Fruit fly (Drosophila melanogaster): Measurements from ENCODE around the gene CG8838.
A peak's percentile ranks its signal among the peaks of the same experiment; 100 is the strongest.

The CG8838 gene

dm6 chr2L:3376684-3377086 lies 19.2 kb downstream of the CG8838 start, which contains the start of the genes CG9662 and Ptpa (continued):
- TF ChIP-seq CG17385 (GFP tag; optimal IDR thresholded peaks at IDR 0.05) (peak; percentile 91), CG5245 (GFP tag; optimal IDR thresholded peaks at IDR 0.05) (peak; percentile 66), org-1 (GFP tag; optimal IDR thresholded peaks at IDR 0.05) (peak; percentile 8), CG14710 (tag; optimal IDR thresholded peaks at IDR 0.05) (peak; percentile 90), CG34376 (GFP tag; optimal IDR thresholded peaks at IDR 0.05) (peak; percentile 22), ac (GFP tag; optimal IDR thresholded peaks at IDR 0.05) (no peak), CG15269 (tag; optimal IDR thresholded peaks at IDR 0.05) (peak; percentile 75), gem (tag; optimal IDR thresholded peaks at IDR 0.05) (peak; percentile 90), tap (tag; optimal IDR thresholded peaks at IDR 0.05) (peak; percentile 16), CG18262 (tag; optimal IDR thresholded peaks at IDR 0.05) (peak; percentile 67), Six4 (GFP tag; optimal IDR thresholded peaks at IDR 0.05) (peak; percentile 65), seq (GFP tag; IDR thresholded peaks at IDR 0.05) (peak; percentile 50), CG30403 (GFP tag; optimal IDR thresholded peaks at IDR 0.05) (peak; percentile 91), nmo (GFP tag; optimal IDR thresholded peaks at IDR 0.05) (peak; percentile 93), CG10209 (GFP tag; optimal IDR thresholded peaks at IDR 0.05) (peak; percentile 69), run (tag; optimal IDR thresholded peaks at IDR 0.05) (no peak), NC2α (GFP tag; optimal IDR thresholded peaks at IDR 0.05) (peak; percentile 75), oc (tag; optimal IDR thresholded peaks at IDR 0.05) (no peak), br (optimal IDR thresholded peaks at IDR 0.05) (no peak), Vsx1 (GFP tag; optimal IDR thresholded peaks at IDR 0.05) (no peak), CG12219 (GFP tag; optimal IDR thresholded peaks at IDR 0.05) (no peak), CG10366 (GFP tag; IDR thresholded peaks at IDR 0.05) (peak; percentile 92), CG3838 (GFP tag; optimal IDR thresholded peaks at IDR 0.05) (peak; percentile 13), CG17802 (tag; optimal IDR thresholded peaks at IDR 0.05) (peak; percentile 94), CG1024 (GFP tag; IDR thresholded peaks at IDR 0.05) (peak; percentile 53; the same call in 1 of the 2 replicates), pfk (GFP tag; optimal IDR thresholded peaks at IDR 0.05) (no peak), Mad (GFP tag; optimal IDR thresholded peaks at IDR 0.05) (peak; percentile 75), tup (GFP tag; optimal IDR thresholded peaks at IDR 0.05) (peak; percentile 37), sd (tag; optimal IDR thresholded peaks at IDR 0.05) (no peak), amos (GFP tag; IDR thresholded peaks at IDR 0.05; ENCODE audit: partially characterized antibody) (peak; percentile 87), gt (GFP tag; IDR thresholded peaks at IDR 0.05) (0 out of 2 replicates have a peak, but pooled peaks have one; percentile 23), CG1529 (GFP tag; optimal IDR thresholded peaks at IDR 0.05) (no peak), cwo (GFP tag; optimal IDR thresholded peaks at IDR 0.05) (peak; percentile 21), kay (GFP tag; optimal IDR thresholded peaks at IDR 0.05) (peak; percentile 32), CG7745 (tag; optimal IDR thresholded peaks at IDR 0.05) (no peak), Hey (tag; optimal IDR thresholded peaks at IDR 0.05) (peak; percentile 10), CG12071 (GFP tag; optimal IDR thresholded peaks at IDR 0.05) (no peak), CG3407 (GFP tag; optimal IDR thresholded peaks at IDR 0.05) (peak; percentile 40), CG6175 (GFP tag; IDR thresholded peaks at IDR 0.05) (peak; percentile 57; the same call in 1 of the 3 replicates), Oli (tag; optimal IDR thresholded peaks at IDR 0.05) (peak; percentile 64), dysf (GFP tag; IDR thresholded peaks at IDR 0.05) (peak; percentile 90), Sin3A (optimal IDR thresholded peaks at IDR 0.05) (peak; percentile 99), CG32772 (GFP tag; IDR thresholded peaks at IDR 0.05) (peak; percentile 76), slbo (GFP tag; IDR thresholded peaks at IDR 0.05) (peak; percentile 92), Ssrp (tag; optimal IDR thresholded peaks at IDR 0.05) (peak; percentile 79), CG8924 (tag; optimal IDR thresholded peaks at IDR 0.05) (peak; percentile 74), schlank (tag; optimal IDR thresholded peaks at IDR 0.05) (peak; percentile 44), CG17328 (GFP tag; IDR thresholded peaks at IDR 0.05) (peak; percentile 66), CG17568 (GFP tag; optimal IDR thresholded peaks at IDR 0.05) (no peak), knrl (GFP tag; IDR thresholded peaks at IDR 0.05; ENCODE audit: partially characterized antibody) (peak; percentile 98), CG9215 (GFP tag; IDR thresholded peaks at IDR 0.05) (peak; percentile 89)

Data from whole organism, embryonic.